Worm (Caenorhabditis elegans) whole organism, L1 larva: ENCODE measurements around the gene cey-4.
A peak's percentile ranks its signal among the peaks of the same experiment; 100 is the strongest.

ENCODE experiments used
- C04F5.9 ChIP-seq: sonication (generic microtip); optimal IDR thresholded peaks from 2 replicates; lab custom pipeline; 2016; ENCODE audit warnings: missing genetic modification characterization, missing compliant biosample characterization
- C16A3.4 ChIP-seq: fragments of 150-350 bp; optimal IDR thresholded peaks from 2 replicates; lab custom pipeline; 2014; ENCODE audit warnings: missing biosample characterization, missing genetic modification characterization
- C34B4.2 ChIP-seq: sonication (generic microtip); optimal IDR thresholded peaks from 2 replicates; lab custom pipeline; 2017; ENCODE audit warnings: mild to moderate bottlenecking, missing genetic modification characterization, missing compliant biosample characterization
- Y116A8C.19 ChIP-seq: sonication (generic microtip); optimal IDR thresholded peaks from 2 replicates; lab custom pipeline; 2016; ENCODE audit warnings: missing compliant biosample characterization, missing genetic modification characterization, borderline replicate concordance
- aha-1 ChIP-seq: fragments of 150-350 bp; optimal IDR thresholded peaks from 2 replicates; lab custom pipeline; 2014; ENCODE audit warnings: missing biosample characterization, missing genetic modification characterization
- ama-1 ChIP-seq: fragments of 150-350 bp; optimal IDR thresholded peaks from 2 replicates; lab custom pipeline; 2014
- ceh-8 ChIP-seq: fragments of 200-800 bp; sonication (Bioruptor generic); optimal IDR thresholded peaks from 2 replicates; lab custom pipeline; 2018; ENCODE audit warnings: mild to moderate bottlenecking, missing genetic modification characterization, moderate library complexity, missing compliant biosample characterization
- ceh-82 ChIP-seq, 3 experiments: fragments of 150-350 bp in 1 of 3; sonication (generic microtip) in 2 of 3; optimal IDR thresholded peaks; 2 replicates each; lab custom pipeline; 2014 to 2017; ENCODE audit warnings: missing biosample characterization in 3 of 3, missing genetic modification characterization in 3 of 3
- ceh-88 ChIP-seq: fragments of 200-800 bp; sonication (Bioruptor generic); IDR thresholded peaks from 2 replicates; pipeline ENCODE4 v1.3.6; 2022; ENCODE audit warnings: missing genetic modification characterization, missing compliant biosample characterization
- ceh-90 ChIP-seq: sonication (generic microtip); optimal IDR thresholded peaks from 2 replicates; lab custom pipeline; 2016; ENCODE audit warnings: missing genetic modification characterization, missing compliant biosample characterization
- ces-1 ChIP-seq: fragments of 150-350 bp; optimal IDR thresholded peaks from 2 replicates; lab custom pipeline; 2014; ENCODE audit warnings: missing biosample characterization, missing genetic modification reagents, missing genetic modification characterization
- dpl-1 ChIP-seq, 3 experiments: fragments of 150-350 bp in 2 of 3; sonication (generic microtip) in 1 of 3; optimal IDR thresholded peaks; 2 replicates each; lab custom pipeline; 2014 to 2017; ENCODE audit warnings: missing biosample characterization in 3 of 3, missing genetic modification characterization in 3 of 3, missing genetic modification reagents in 3 of 3
- efl-1 ChIP-seq, 4 experiments: fragments of 150-350 bp; optimal IDR thresholded peaks in 3 of 4; peaks in 1 of 4; 1 replicate in 1 of 4; 2 replicates in 3 of 4; lab custom pipeline; 2014; ENCODE audit warnings: missing biosample characterization in 2 of 4, missing genetic modification characterization in 2 of 4, missing genetic modification reagents in 2 of 4
- egl-13 ChIP-seq: sonication (generic microtip); optimal IDR thresholded peaks from 2 replicates; lab custom pipeline; 2016; ENCODE audit warnings: missing genotype, missing genetic modification reagents, missing genetic modification characterization, missing compliant biosample characterization
- elt-2 ChIP-seq: sonication (generic microtip); optimal IDR thresholded peaks from 2 replicates; lab custom pipeline; 2016; ENCODE audit warnings: missing genetic modification characterization, mild to moderate bottlenecking, inconsistent platforms, missing compliant biosample characterization, missing genetic modification reagents
- ets-5 ChIP-seq: fragments of 200-800 bp; sonication (Bioruptor generic); IDR thresholded peaks from 2 replicates; pipeline ENCODE4 v1.3.6; 2022; ENCODE audit warnings: missing genetic modification characterization, missing compliant biosample characterization
- fkh-4 ChIP-seq: sonication (generic microtip); optimal IDR thresholded peaks from 2 replicates; lab custom pipeline; 2016; ENCODE audit warnings: missing compliant biosample characterization, missing genetic modification characterization, borderline replicate concordance
- grh-1 ChIP-seq: fragments of 200-800 bp; sonication (Bioruptor generic); IDR thresholded peaks from 2 replicates; pipeline ENCODE4 v1.3.6; 2022; ENCODE audit warnings: missing genetic modification reagents, missing genetic modification characterization, missing compliant biosample characterization
- hlh-17 ChIP-seq: fragments of 200-800 bp; sonication (Bioruptor generic); optimal IDR thresholded peaks from 2 replicates; lab custom pipeline; 2018; ENCODE audit warnings: missing genetic modification characterization, mild to moderate bottlenecking, missing compliant biosample characterization, moderate library complexity, borderline replicate concordance
- lin-13 ChIP-seq: fragments of 150-350 bp; optimal IDR thresholded peaks from 2 replicates; lab custom pipeline; 2014; ENCODE audit warnings: missing biosample characterization, missing genetic modification reagents, missing genetic modification characterization
- lin-15B ChIP-seq: fragments of 150-350 bp; sonication (generic microtip); optimal IDR thresholded peaks from 3 replicates; lab custom pipeline; 2014; ENCODE audit warnings: missing biosample characterization, missing genetic modification characterization
- lin-35 ChIP-seq, 2 experiments: fragments of 150-350 bp; optimal IDR thresholded peaks; 2 replicates each; lab custom pipeline; 2014; ENCODE audit warnings: missing biosample characterization in 2 of 2, missing genetic modification characterization in 2 of 2, missing genetic modification reagents in 2 of 2
- lin-39 ChIP-seq: fragments of 150-350 bp; optimal IDR thresholded peaks from 2 replicates; lab custom pipeline; 2014; ENCODE audit warnings: missing biosample characterization, missing genetic modification reagents, missing genetic modification characterization
- lir-3 ChIP-seq: sonication (generic microtip); optimal IDR thresholded peaks from 2 replicates; lab custom pipeline; 2016; ENCODE audit warnings: mild to moderate bottlenecking, missing genetic modification characterization, moderate library complexity, missing compliant biosample characterization; ENCODE audit not compliant: poor library complexity
- lsy-2 ChIP-seq, 2 experiments: fragments of 150-350 bp; optimal IDR thresholded peaks; 2 replicates each; lab custom pipeline; 2014; ENCODE audit warnings: missing biosample characterization in 2 of 2, missing genetic modification characterization in 2 of 2
- mab-9 ChIP-seq: fragments of 200-800 bp; sonication (Bioruptor generic); IDR thresholded peaks from 2 replicates; pipeline ENCODE4 v1.3.6; 2022; ENCODE audit warnings: missing genetic modification reagents, missing genetic modification characterization, missing compliant biosample characterization
- mef-2 ChIP-seq: fragments of 150-350 bp; optimal IDR thresholded peaks from 2 replicates; lab custom pipeline; 2014; ENCODE audit warnings: missing biosample characterization, missing genetic modification characterization
- mep-1 ChIP-seq: fragments of 150-350 bp; optimal IDR thresholded peaks from 2 replicates; lab custom pipeline; 2014; ENCODE audit warnings: missing biosample characterization, missing genetic modification characterization
- nhr-12 ChIP-seq: sonication (generic microtip); optimal IDR thresholded peaks from 2 replicates; lab custom pipeline; 2017; ENCODE audit warnings: missing biosample characterization, missing genetic modification characterization
- nhr-28 ChIP-seq: fragments of 150-350 bp; optimal IDR thresholded peaks from 2 replicates; lab custom pipeline; 2014; ENCODE audit warnings: missing biosample characterization, missing genetic modification characterization
- nhr-71 ChIP-seq: sonication (generic microtip); optimal IDR thresholded peaks from 2 replicates; lab custom pipeline; 2016; ENCODE audit warnings: mild to moderate bottlenecking, missing genetic modification characterization, moderate library complexity, missing compliant biosample characterization
- nhr-77 ChIP-seq: fragments of 150-350 bp; optimal IDR thresholded peaks from 2 replicates; lab custom pipeline; 2014; ENCODE audit warnings: missing biosample characterization, missing genetic modification characterization
- nhr-85 ChIP-seq: sonication (generic microtip); peaks from one replicate; lab custom pipeline; 2016; ENCODE audit warnings: missing genetic modification characterization, inconsistent platforms, missing compliant biosample characterization
- nhr-90 ChIP-seq: sonication (generic microtip); optimal IDR thresholded peaks from 2 replicates; lab custom pipeline; 2016; ENCODE audit warnings: mild to moderate bottlenecking, missing genetic modification characterization, missing compliant biosample characterization; ENCODE audit not compliant: poor library complexity
- pqm-1 ChIP-seq: sonication (generic microtip); optimal IDR thresholded peaks from 3 replicates; lab custom pipeline; 2017; ENCODE audit warnings: missing biosample characterization, missing genetic modification characterization
- snpc-4 ChIP-seq: fragments of 150-350 bp; optimal IDR thresholded peaks from 2 replicates; lab custom pipeline; 2014; ENCODE audit warnings: missing biosample characterization, missing genetic modification characterization
- snu-23 ChIP-seq: sonication (generic microtip); optimal IDR thresholded peaks from 2 replicates; lab custom pipeline; 2016; ENCODE audit warnings: missing genetic modification characterization, missing compliant biosample characterization
- unc-130 ChIP-seq: fragments of 150-350 bp; optimal IDR thresholded peaks from 2 replicates; lab custom pipeline; 2017; ENCODE audit warnings: missing biosample characterization, missing genetic modification characterization, inconsistent platforms
- unc-62 ChIP-seq: fragments of 150-350 bp; optimal IDR thresholded peaks from 2 replicates; lab custom pipeline; 2014; ENCODE audit warnings: missing biosample characterization, missing genetic modification reagents, missing genetic modification characterization
- unc-86 ChIP-seq: sonication (generic microtip); optimal IDR thresholded peaks from 2 replicates; lab custom pipeline; 2016; ENCODE audit warnings: missing genetic modification characterization, missing compliant biosample characterization
- unc-98 ChIP-seq: fragments of 200-800 bp; sonication (Bioruptor generic); IDR thresholded peaks from 2 replicates; pipeline ENCODE4 v1.3.6; 2022; ENCODE audit warnings: missing genetic modification characterization, missing compliant biosample characterization
- vab-15 ChIP-seq: sonication (generic microtip); optimal IDR thresholded peaks from 2 replicates; lab custom pipeline; 2017; ENCODE audit warnings: missing genotype, mild to moderate bottlenecking, missing genetic modification characterization, missing compliant biosample characterization
- xbp-1 ChIP-seq: sonication (generic microtip); optimal IDR thresholded peaks from 2 replicates; lab custom pipeline; 2016; ENCODE audit warnings: missing genetic modification characterization, missing compliant biosample characterization
- zip-4 ChIP-seq: fragments of 200-800 bp; sonication (Bioruptor generic); optimal IDR thresholded peaks from 2 replicates; lab custom pipeline; 2018; ENCODE audit warnings: mild to moderate bottlenecking, missing genetic modification characterization, moderate library complexity, missing compliant biosample characterization
- ztf-11 ChIP-seq, 2 experiments: sonication (generic microtip); optimal IDR thresholded peaks; 2 replicates each; lab custom pipeline; 2016 to 2017; ENCODE audit warnings: missing genetic modification characterization in 2 of 2, missing biosample characterization in 1 of 2, missing compliant biosample characterization in 1 of 2

cey-4 gene

ce11 chrIII:10905112-10905511, 36.6 kb upstream of the cey-4 start (continued):
- no peak for TF ChIP-seq lir-3 (tag; lab: Kevin White, UChicago)
- peak in 2 of 3 experiments; percentile 68 to 78 for TF ChIP-seq dpl-1 (GFP tag; optimal IDR thresholded peaks at IDR 0.05; lab: Kevin White, UChicago)

ce11 chrIII:10904320-10904961, 35.9 kb upstream of the cey-4 start:
- no peak for TF ChIP-seq lin-13 (GFP tag; lab: Kevin White, UChicago)
- TF ChIP-seq egl-13, result no peak
- no peak for TF ChIP-seq fkh-4
- no peak for TF ChIP-seq vab-15 (tag; lab: Kevin White, UChicago)
- no peak for TF ChIP-seq lin-35 (GFP tag; optimal IDR thresholded peaks at IDR 0.05; lab: Kevin White, UChicago)
- TF ChIP-seq efl-1 (optimal IDR thresholded peaks at IDR 0.05; lab: Kevin White, UChicago), result no peak
- peak; percentile 10 to 94 for TF ChIP-seq efl-1 (GFP tag; optimal IDR thresholded peaks at IDR 0.05 in 1 of 2; lab: Kevin White, UChicago)
- TF ChIP-seq lsy-2 (tag; optimal IDR thresholded peaks at IDR 0.05; lab: Kevin White, UChicago), result peak in 1 of 2 experiments; percentile 39
- TF ChIP-seq nhr-90, result no peak
- TF ChIP-seq nhr-71 (tag; lab: Kevin White, UChicago), result no peak
- TF ChIP-seq mef-2, result no peak
- no peak for TF ChIP-seq ceh-88 (GFP tag; lab: Robert Waterston, UW)
- TF ChIP-seq dpl-1 (GFP tag; optimal IDR thresholded peaks at IDR 0.05; lab: Kevin White, UChicago), result peak in 2 of 3 experiments; percentile 1 to 54
- no peak for TF ChIP-seq unc-86 (tag; lab: Kevin White, UChicago)
- TF ChIP-seq ceh-8 (GFP tag; lab: Kevin White, UChicago), result no peak
- no peak for TF ChIP-seq unc-130

- no peak for TF ChIP-seq mef-2
- TF ChIP-seq lir-3 (tag; lab: Kevin White, UChicago), result peak; percentile 14
- TF ChIP-seq lin-39 (tag; lab: Kevin White, UChicago), result no peak
- peak; percentile 43 for TF ChIP-seq snu-23 (GFP tag; lab: Kevin White, UChicago)
- no peak for TF ChIP-seq ces-1 (GFP tag; lab: Kevin White, UChicago)
- TF ChIP-seq unc-98 (GFP tag; lab: Robert Waterston, UW), result no peak
- TF ChIP-seq nhr-12 (tag; lab: Kevin White, UChicago), result no peak
- no peak for TF ChIP-seq grh-1 (GFP tag; lab: Robert Waterston, UW)
- TF ChIP-seq pqm-1 (tag; lab: Kevin White, UChicago), result no peak
- no peak for TF ChIP-seq nhr-77
- peak; percentile 59 for TF ChIP-seq xbp-1 (tag; lab: Kevin White, UChicago)
- TF ChIP-seq mab-9, result no peak
- no peak for TF ChIP-seq C16A3.4 (tag; lab: Kevin White, UChicago)
- TF ChIP-seq C34B4.2 (tag; lab: Kevin White, UChicago), result no peak
- TF ChIP-seq lin-13 (GFP tag; lab: Kevin White, UChicago), result no peak
- TF ChIP-seq zip-4, result no peak
- no peak for TF ChIP-seq Y116A8C.19 (tag; lab: Kevin White, UChicago)
- no peak for TF ChIP-seq ztf-11 (tag; optimal IDR thresholded peaks at IDR 0.05; lab: Kevin White, UChicago)
- TF ChIP-seq unc-130, result no peak
- TF ChIP-seq ceh-82 (tag; optimal IDR thresholded peaks at IDR 0.05; lab: Kevin White, UChicago), result peak in 1 of 3 experiments; percentile 37
- TF ChIP-seq ets-5 (GFP tag; lab: Robert Waterston, UW), result no peak
- no peak for TF ChIP-seq elt-2
- TF ChIP-seq nhr-28 (tag; lab: Kevin White, UChicago), result no peak
- TF ChIP-seq hlh-17 (GFP tag; lab: Kevin White, UChicago), result no peak
- TF ChIP-seq dpl-1 (GFP tag; optimal IDR thresholded peaks at IDR 0.05; lab: Kevin White, UChicago), result no peak
- no peak for TF ChIP-seq C04F5.9 (tag; lab: Kevin White, UChicago)
- TF ChIP-seq aha-1 (tag; lab: Kevin White, UChicago), result no peak
- TF ChIP-seq nhr-85 (tag; lab: Kevin White, UChicago), result no peak
- TF ChIP-seq snpc-4 (tag; lab: Kevin White, UChicago), result no peak
- peak; percentile 10 to 30 for TF ChIP-seq lsy-2 (tag; optimal IDR thresholded peaks at IDR 0.05; lab: Kevin White, UChicago)
- TF ChIP-seq ceh-90 (tag; lab: Kevin White, UChicago), result no peak
- no peak for TF ChIP-seq ceh-8 (GFP tag; lab: Kevin White, UChicago)
- TF ChIP-seq ama-1 (lab: Kevin White, UChicago), result no peak
- TF ChIP-seq unc-62 (GFP tag; lab: Kevin White, UChicago), result no peak
- no peak for TF ChIP-seq nhr-90
- no peak for TF ChIP-seq lin-15B (tag; lab: Kevin White, UChicago)
- TF ChIP-seq nhr-71 (tag; lab: Kevin White, UChicago), result peak; percentile 73
- no peak for TF ChIP-seq vab-15 (tag; lab: Kevin White, UChicago)
- TF ChIP-seq lin-35 (GFP tag; optimal IDR thresholded peaks at IDR 0.05; lab: Kevin White, UChicago), result no peak
- peak; percentile 42 for TF ChIP-seq mep-1 (tag; lab: Kevin White, UChicago)
These were observed 34.6 kb upstream of the cey-4 start for ce11 chrIII:10903009-10903609.
